Worm (Caenorhabditis elegans) whole organism, midembryonic: ENCODE data around the gene nduf-2.2.
A peak's percentile ranks its signal among the peaks of the same experiment; 100 is the strongest.

ENCODE experiments used
- T22C8.4 ChIP-seq: fragments of 200-800 bp; sonication (Bioruptor generic); IDR thresholded peaks from 2 replicates; pipeline ENCODE4 v1.3.6; 2022; ENCODE audit warnings: missing genetic modification characterization, missing compliant biosample characterization
- cog-1 ChIP-seq: sonication (generic microtip); optimal IDR thresholded peaks from 2 replicates; lab custom pipeline; 2016; ENCODE audit warnings: missing genetic modification characterization, missing compliant biosample characterization
- flt-1 ChIP-seq: fragments of 200-800 bp; sonication (Bioruptor generic); IDR thresholded peaks from 2 replicates; pipeline ENCODE4 v1.3.6; 2022; ENCODE audit warnings: missing genetic modification characterization, missing compliant biosample characterization
- klf-2 ChIP-seq: fragments of 200-800 bp; sonication (Bioruptor generic); conservative IDR thresholded peaks from 2 replicates; pipeline ENCODE4 v1.3.6; 2022; ENCODE audit warnings: missing genetic modification reagents, missing genetic modification characterization, missing compliant biosample characterization
- med-1 ChIP-seq: sonication (generic microtip); optimal IDR thresholded peaks from 2 replicates; lab custom pipeline; 2017; ENCODE audit warnings: missing genetic modification characterization, mild to moderate bottlenecking, missing compliant biosample characterization, antibody characterized with exemption, missing genetic modification reagents; ENCODE audit not compliant: insufficient read depth
- ref-1 ChIP-seq: fragments of 200-800 bp; sonication (Bioruptor generic); conservative IDR thresholded peaks from 2 replicates; pipeline ENCODE4 v1.3.6; 2022; ENCODE audit warnings: missing genetic modification reagents, missing genetic modification characterization, missing compliant biosample characterization
- tab-1 ChIP-seq: fragments of 200-800 bp; sonication (Bioruptor generic); IDR thresholded peaks from 2 replicates; pipeline ENCODE4 v1.3.6; 2022; ENCODE audit warnings: missing genetic modification characterization, missing compliant biosample characterization
- ztf-23 ChIP-seq: fragments of 200-800 bp; sonication (Bioruptor generic); IDR thresholded peaks from 2 replicates; pipeline ENCODE4 v1.3.6; 2022; ENCODE audit warnings: missing genetic modification reagents, missing genetic modification characterization, missing compliant biosample characterization
- ztf-29 ChIP-seq: fragments of 200-800 bp; sonication (Bioruptor generic); IDR thresholded peaks from 2 replicates; pipeline ENCODE4 v1.3.6; 2022; ENCODE audit warnings: missing genetic modification reagents, missing genetic modification characterization, missing compliant biosample characterization

Gene nduf-2.2

ce11 chrIII:6427205-6427604 lies 37.8 kb upstream of the nduf-2.2 start, which contains the start of gene C05D11.8:
TSS of gene C05D11.8 (minus strand) at chrIII:6427305.
- TF ChIP-seq ztf-23 (GFP tag; lab: Robert Waterston, UW) (no peak), cog-1 (tag; lab: Kevin White, UChicago) (no peak), ztf-29 (no peak), ref-1 (GFP tag; lab: Robert Waterston, UW) (no peak), med-1 (GFP tag; lab: Kevin White, UChicago) (no peak), klf-2 (GFP tag; lab: Robert Waterston, UW) (no peak), tab-1 (GFP tag; lab: Robert Waterston, UW) (no peak), flt-1 (GFP tag; lab: Robert Waterston, UW) (no peak), T22C8.4 (no peak)

ce11 chrIII:6430834-6431233 lies 34.2 kb upstream of the nduf-2.2 start, which contains the start of gene popl-1:
TSS of gene popl-1 (minus strand) at chrIII:6430934.
- TF ChIP-seq med-1 (GFP tag; lab: Kevin White, UChicago) (no peak), klf-2 (GFP tag; lab: Robert Waterston, UW) (no peak), flt-1 (GFP tag; lab: Robert Waterston, UW) (no peak), cog-1 (tag; lab: Kevin White, UChicago) (no peak), tab-1 (GFP tag; lab: Robert Waterston, UW) (no peak), T22C8.4 (no peak), ztf-23 (GFP tag; lab: Robert Waterston, UW) (no peak), ref-1 (GFP tag; lab: Robert Waterston, UW) (no peak)

ce11 chrIII:6431766-6432228 lies 33.2 kb upstream of the nduf-2.2 start, which contains the start of the genes mrps-17 and txdc-9:
TSS of gene mrps-17 (minus strand) at chrIII:6431798.
TSS of gene txdc-9 (plus strand) at chrIII:6432178.
- TF ChIP-seq flt-1 (GFP tag; lab: Robert Waterston, UW) (peak; percentile 68; the same call in 1 of the 2 replicates), tab-1 (GFP tag; lab: Robert Waterston, UW) (no peak)

- TF ChIP-seq med-1 (GFP tag; lab: Kevin White, UChicago), result no peak
- TF ChIP-seq ref-1 (GFP tag; lab: Robert Waterston, UW), result no peak
Measured at ce11 chrIII:6432939-6433338, 32.1 kb upstream of the nduf-2.2 start, which contains the start of gene vps-16. TSS of gene vps-16 (plus strand) at chrIII:6433239.

- TF ChIP-seq med-1 (GFP tag; lab: Kevin White, UChicago) (no peak), ref-1 (GFP tag; lab: Robert Waterston, UW) (no peak), cog-1 (tag; lab: Kevin White, UChicago) (no peak), ztf-29 (no peak)
Measured at ce11 chrIII:6436308-6436707, 28.7 kb upstream of the nduf-2.2 start, which contains the start of gene C05D11.1. TSS of gene C05D11.1 (plus strand) at chrIII:6436608.

- TF ChIP-seq ref-1 (GFP tag; lab: Robert Waterston, UW), result no peak
- no peak for TF ChIP-seq med-1 (GFP tag; lab: Kevin White, UChicago)
- no peak for TF ChIP-seq cog-1 (tag; lab: Kevin White, UChicago)
- TF ChIP-seq klf-2 (GFP tag; lab: Robert Waterston, UW), result no peak
- no peak for TF ChIP-seq T22C8.4
- TF ChIP-seq ztf-23 (GFP tag; lab: Robert Waterston, UW), result no peak
- TF ChIP-seq tab-1 (GFP tag; lab: Robert Waterston, UW), result no peak
- TF ChIP-seq ztf-29, result no peak
- TF ChIP-seq flt-1 (GFP tag; lab: Robert Waterston, UW), result no peak
Measured at ce11 chrIII:6439854-6440253, 25.2 kb upstream of the nduf-2.2 start.

- no peak for TF ChIP-seq ztf-29
- no peak for TF ChIP-seq cog-1 (tag; lab: Kevin White, UChicago)
- no peak for TF ChIP-seq tab-1 (GFP tag; lab: Robert Waterston, UW)
- no peak for TF ChIP-seq flt-1 (GFP tag; lab: Robert Waterston, UW)
- TF ChIP-seq klf-2 (GFP tag; lab: Robert Waterston, UW), result no peak
- no peak for TF ChIP-seq ref-1 (GFP tag; lab: Robert Waterston, UW)
- TF ChIP-seq med-1 (GFP tag; lab: Kevin White, UChicago), result no peak
Measured at ce11 chrIII:6442305-6443125, 22.5 kb upstream of the nduf-2.2 start, which contains the start of gene mel-32. TSS of gene mel-32 (minus strand) at chrIII:6443000.

ce11 chrIII:6444335-6444734 lies 20.7 kb upstream of the nduf-2.2 start, which contains the start of gene C05D11.13:
TSS of gene C05D11.13 (minus strand) at chrIII:6444586.
- TF ChIP-seq tab-1 (GFP tag; lab: Robert Waterston, UW), result no peak
- no peak for TF ChIP-seq med-1 (GFP tag; lab: Kevin White, UChicago)

ce11 chrIII:6446807-6447206 lies 18.2 kb upstream of the nduf-2.2 start, which contains the start of gene let-721:
TSS of gene let-721 (minus strand) at chrIII:6446907.
- TF ChIP-seq ztf-29 (no peak), ref-1 (GFP tag; lab: Robert Waterston, UW) (no peak), tab-1 (GFP tag; lab: Robert Waterston, UW) (no peak), med-1 (GFP tag; lab: Kevin White, UChicago) (no peak), klf-2 (GFP tag; lab: Robert Waterston, UW) (no peak), flt-1 (GFP tag; lab: Robert Waterston, UW) (no peak)

- TF ChIP-seq flt-1 (GFP tag; lab: Robert Waterston, UW) (no peak), ztf-23 (GFP tag; lab: Robert Waterston, UW) (0 out of 2 replicates have a peak, but pooled peaks have one; percentile 13)
Measured at ce11 chrIII:6447521-6447920, 17.5 kb upstream of the nduf-2.2 start.
